Fruit fly (Drosophila melanogaster) whole organism, embryonic: Measurements from ENCODE around the gene CG13603.
A peak's percentile ranks its signal among the peaks of the same experiment; 100 is the strongest.

ENCODE experiments used
- B-H2 ChIP-seq: fragments of 200-800 bp; sonication (Bioruptor generic); optimal IDR thresholded peaks from 2 replicates; lab custom pipeline; 2018; ENCODE audit warnings: missing biosample characterization, mild to moderate bottlenecking, missing genetic modification characterization
- CG10147 ChIP-seq: fragments of 200-800 bp; sonication (Bioruptor generic); optimal IDR thresholded peaks from 2 replicates; lab custom pipeline; 2019; ENCODE audit warnings: missing biosample characterization, mild to moderate bottlenecking, missing genetic modification characterization, moderate library complexity
- CG10267 ChIP-seq: fragments of 200-800 bp; sonication (Bioruptor generic); optimal IDR thresholded peaks from 2 replicates; lab custom pipeline; 2018; ENCODE audit warnings: missing biosample characterization, mild to moderate bottlenecking, missing genetic modification characterization, moderate library complexity
- CG10274 ChIP-seq: fragments of 200-800 bp; sonication (Bioruptor generic); optimal IDR thresholded peaks from 3 replicates; lab custom pipeline; 2017; ENCODE audit warnings: missing biosample characterization, mild to moderate bottlenecking, missing genetic modification characterization
- CG10543 ChIP-seq: fragments of 200-800 bp; sonication (Bioruptor generic); optimal IDR thresholded peaks from 3 replicates; lab custom pipeline; 2017; ENCODE audit warnings: missing biosample characterization, mild to moderate bottlenecking, missing genetic modification characterization, moderate library complexity
- CG11085 ChIP-seq: fragments of 200-800 bp; sonication (Bioruptor generic); IDR thresholded peaks from 2 replicates; pipeline ENCODE4 v1.3.6; 2022; ENCODE audit warnings: missing biosample characterization, missing genetic modification characterization
- CG12236 ChIP-seq: fragments of 200-800 bp; sonication (Bioruptor generic); optimal IDR thresholded peaks from 2 replicates; lab custom pipeline; 2016; ENCODE audit warnings: missing biosample characterization, missing genetic modification characterization
- CG14710 ChIP-seq: fragments of 200-800 bp; sonication (Bioruptor generic); optimal IDR thresholded peaks from 3 replicates; lab custom pipeline; 2019; ENCODE audit warnings: missing biosample characterization, mild to moderate bottlenecking, missing genetic modification characterization, moderate library complexity
- CG15696 ChIP-seq: fragments of 200-800 bp; sonication (Bioruptor generic); optimal IDR thresholded peaks from 2 replicates; lab custom pipeline; 2019; ENCODE audit warnings: missing biosample characterization, mild to moderate bottlenecking, missing genetic modification characterization, moderate library complexity
- CG16815 ChIP-seq: fragments of 200-800 bp; sonication (Bioruptor generic); optimal IDR thresholded peaks from 3 replicates; lab custom pipeline; 2017; ENCODE audit warnings: missing biosample characterization, mild to moderate bottlenecking, missing genetic modification characterization
- CG17385 ChIP-seq: fragments of 200-800 bp; sonication (Bioruptor generic); optimal IDR thresholded peaks from 3 replicates; lab custom pipeline; 2018; ENCODE audit warnings: missing biosample characterization, mild to moderate bottlenecking, missing genetic modification characterization
- CG17802 ChIP-seq: fragments of 200-800 bp; sonication (Bioruptor generic); optimal IDR thresholded peaks from 2 replicates; lab custom pipeline; 2018; ENCODE audit warnings: missing biosample characterization, mild to moderate bottlenecking, missing genetic modification characterization, moderate library complexity
- CG17829 ChIP-seq: fragments of 200-800 bp; optimal IDR thresholded peaks from 2 replicates; lab custom pipeline; 2019; ENCODE audit warnings: missing biosample characterization, mild to moderate bottlenecking, missing genetic modification characterization, moderate library complexity
- CG18011 ChIP-seq: fragments of 200-800 bp; sonication (Bioruptor generic); optimal IDR thresholded peaks from 2 replicates; lab custom pipeline; 2017; ENCODE audit warnings: missing biosample characterization, missing genetic modification characterization, mild to moderate bottlenecking, moderate library complexity, missing genotype
- CG2875 ChIP-seq: fragments of 200-800 bp; sonication (Bioruptor generic); optimal IDR thresholded peaks from 2 replicates; lab custom pipeline; 2017; ENCODE audit warnings: missing biosample characterization, mild to moderate bottlenecking, missing genetic modification characterization, missing genetic modification reagents
- CG32532 ChIP-seq: fragments of 200-800 bp; sonication (Bioruptor generic); IDR thresholded peaks from 2 replicates; pipeline ENCODE4 v1.3.6; 2022; ENCODE audit warnings: missing biosample characterization, missing genetic modification characterization
- CG34224 ChIP-seq: fragments of 200-800 bp; sonication (Bioruptor generic); IDR thresholded peaks from 3 replicates; pipeline ENCODE4 v1.3.6; 2022; ENCODE audit warnings: missing biosample characterization, missing genetic modification characterization; ENCODE audit not compliant: partially characterized antibody
- CG4282 ChIP-seq: fragments of 200-800 bp; sonication (Bioruptor generic); optimal IDR thresholded peaks from 2 replicates; lab custom pipeline; 2016; ENCODE audit warnings: missing biosample characterization, missing genetic modification characterization
- CG4617 ChIP-seq: fragments of 200-800 bp; sonication (Bioruptor generic); optimal IDR thresholded peaks from 3 replicates; lab custom pipeline; 2016; ENCODE audit warnings: missing biosample characterization, missing genetic modification characterization, borderline replicate concordance
- CG6683 ChIP-seq: fragments of 200-800 bp; sonication (Bioruptor generic); optimal IDR thresholded peaks from 2 replicates; lab custom pipeline; 2017; ENCODE audit warnings: missing biosample characterization, mild to moderate bottlenecking, missing genetic modification characterization, missing genetic modification reagents
- CG8359 ChIP-seq: fragments of 200-800 bp; sonication (Bioruptor generic); optimal IDR thresholded peaks from 2 replicates; lab custom pipeline; 2017; ENCODE audit warnings: missing biosample characterization, mild to moderate bottlenecking, missing genetic modification characterization, borderline replicate concordance
- CG9437 ChIP-seq: fragments of 200-800 bp; sonication (Bioruptor generic); optimal IDR thresholded peaks from 2 replicates; lab custom pipeline; 2018; ENCODE audit warnings: missing biosample characterization, mild to moderate bottlenecking, missing genetic modification characterization
- CG9797 ChIP-seq: fragments of 200-800 bp; sonication (Bioruptor generic); optimal IDR thresholded peaks from 3 replicates; lab custom pipeline; 2018; ENCODE audit warnings: missing biosample characterization, mild to moderate bottlenecking, missing genetic modification characterization
- Dbx ChIP-seq: fragments of 200-800 bp; sonication (Bioruptor generic); IDR thresholded peaks from 3 replicates; pipeline ENCODE4 v1.3.6; 2022; ENCODE audit warnings: missing biosample characterization, missing genetic modification characterization
- Doc2 ChIP-seq: fragments of 200-800 bp; sonication (Bioruptor generic); IDR thresholded peaks from 2 replicates; pipeline ENCODE4 v1.3.6; 2022; ENCODE audit warnings: missing biosample characterization, missing genetic modification characterization
- Elba2 ChIP-seq: fragments of 200-800 bp; sonication (Bioruptor generic); optimal IDR thresholded peaks from 3 replicates; lab custom pipeline; 2016; ENCODE audit warnings: missing biosample characterization, missing genetic modification characterization
- Gsc ChIP-seq: fragments of 200-800 bp; sonication (Bioruptor generic); IDR thresholded peaks from 2 replicates; pipeline ENCODE4 v1.3.6; 2022; ENCODE audit warnings: missing biosample characterization, missing genetic modification characterization
- Kr ChIP-seq: fragments of 200-800 bp; sonication (Bioruptor generic); optimal IDR thresholded peaks from 2 replicates; lab custom pipeline; 2017; ENCODE audit warnings: missing biosample characterization, mild to moderate bottlenecking, missing genetic modification characterization
- Med ChIP-seq: fragments of 200-800 bp; sonication (Bioruptor generic); peaks from one replicate; lab custom pipeline; 2016; ENCODE audit warnings: missing biosample characterization, missing genetic modification characterization, mild to moderate bottlenecking, inconsistent platforms, moderate library complexity
- NC2α ChIP-seq: fragments of 200-800 bp; sonication (Bioruptor generic); optimal IDR thresholded peaks from 2 replicates; lab custom pipeline; 2016; ENCODE audit warnings: missing biosample characterization, missing genetic modification characterization
- Sox100B ChIP-seq: fragments of 200-800 bp; sonication (Bioruptor generic); optimal IDR thresholded peaks from 3 replicates; lab custom pipeline; 2018; ENCODE audit warnings: missing biosample characterization, mild to moderate bottlenecking, missing genetic modification characterization
- Sry-δ ChIP-seq: fragments of 200-800 bp; sonication (Bioruptor generic); optimal IDR thresholded peaks from 2 replicates; lab custom pipeline; 2016; ENCODE audit warnings: missing biosample characterization, missing genetic modification characterization
- ara ChIP-seq: fragments of 200-800 bp; sonication (Bioruptor generic); IDR thresholded peaks from 2 replicates; pipeline ENCODE4 v1.3.6; 2022; ENCODE audit warnings: missing biosample characterization, missing genetic modification characterization
- bcd ChIP-seq: fragments of 200-800 bp; sonication (Bioruptor generic); optimal IDR thresholded peaks from 2 replicates; lab custom pipeline; 2017; ENCODE audit warnings: missing biosample characterization, mild to moderate bottlenecking, missing genetic modification characterization
- bigmax ChIP-seq: fragments of 200-800 bp; sonication (Bioruptor generic); optimal IDR thresholded peaks from 2 replicates; lab custom pipeline; 2018; ENCODE audit warnings: missing biosample characterization, mild to moderate bottlenecking, missing genetic modification characterization
- bsh ChIP-seq, 2 experiments: fragments of 200-800 bp; sonication (Bioruptor generic); optimal IDR thresholded peaks; 2 replicates each; lab custom pipeline; 2017 to 2018; ENCODE audit warnings: mild to moderate bottlenecking in 2 of 2, missing biosample characterization in 2 of 2, missing genetic modification characterization in 2 of 2, moderate library complexity in 1 of 2
- cato ChIP-seq: fragments of 200-800 bp; sonication (Bioruptor generic); optimal IDR thresholded peaks from 2 replicates; lab custom pipeline; 2016; ENCODE audit warnings: missing biosample characterization, missing genetic modification characterization, borderline replicate concordance
- chm ChIP-seq: fragments of 200-800 bp; sonication (Bioruptor generic); IDR thresholded peaks from 2 replicates; pipeline ENCODE4 v1.3.6; 2022; ENCODE audit warnings: missing biosample characterization, missing genetic modification characterization
- ewg ChIP-seq: fragments of 200-800 bp; sonication (Bioruptor generic); optimal IDR thresholded peaks from 3 replicates; lab custom pipeline; 2017; ENCODE audit warnings: mild to moderate bottlenecking, missing biosample characterization, missing genetic modification reagents, missing genetic modification characterization
- grau ChIP-seq: fragments of 200-800 bp; optimal IDR thresholded peaks from 3 replicates; lab custom pipeline; 2019; ENCODE audit warnings: missing biosample characterization, mild to moderate bottlenecking, missing genetic modification characterization, moderate library complexity
- maf-S ChIP-seq: fragments of 200-800 bp; sonication (Bioruptor generic); optimal IDR thresholded peaks from 2 replicates; lab custom pipeline; 2016; ENCODE audit warnings: missing biosample characterization, missing genetic modification characterization
- pho ChIP-seq: fragments of 200-800 bp; sonication (Bioruptor generic); optimal IDR thresholded peaks from 2 replicates; lab custom pipeline; 2016; ENCODE audit warnings: missing biosample characterization, missing genetic modification characterization
- pita ChIP-seq: fragments of 200-800 bp; sonication (Bioruptor generic); optimal IDR thresholded peaks from 2 replicates; lab custom pipeline; 2017; ENCODE audit warnings: missing biosample characterization, mild to moderate bottlenecking, missing genetic modification characterization
- ranshi ChIP-seq: fragments of 200-800 bp; sonication (Bioruptor generic); IDR thresholded peaks from 2 replicates; pipeline ENCODE4 v1.3.6; 2022; ENCODE audit warnings: missing biosample characterization, missing genetic modification characterization
- row ChIP-seq: fragments of 200-800 bp; sonication (Bioruptor generic); IDR thresholded peaks from 3 replicates; pipeline ENCODE4 v1.3.6; 2022; ENCODE audit warnings: missing biosample characterization, missing genetic modification characterization
- shn ChIP-seq: fragments of 200-800 bp; sonication (Bioruptor generic); optimal IDR thresholded peaks from 3 replicates; lab custom pipeline; 2016; ENCODE audit warnings: missing biosample characterization, missing genetic modification characterization
- stwl ChIP-seq: fragments of 200-800 bp; sonication (Bioruptor generic); optimal IDR thresholded peaks from 3 replicates; lab custom pipeline; 2018; ENCODE audit warnings: missing biosample characterization, mild to moderate bottlenecking, missing genetic modification characterization, moderate library complexity
- ttk ChIP-seq: fragments of 200-800 bp; sonication (Bioruptor generic); IDR thresholded peaks from 2 replicates; pipeline ENCODE4 v2.1.2; 2022; ENCODE audit warnings: missing biosample characterization, missing genetic modification characterization
- twi ChIP-seq: fragments of 200-800 bp; optimal IDR thresholded peaks from 2 replicates; lab custom pipeline; 2019; ENCODE audit warnings: missing biosample characterization, mild to moderate bottlenecking, missing genetic modification characterization, moderate library complexity
- wdn ChIP-seq: fragments of 200-800 bp; sonication (Bioruptor generic); IDR thresholded peaks from 2 replicates; pipeline ENCODE4 v1.3.6; 2022; ENCODE audit warnings: missing biosample characterization, missing genetic modification characterization
- yki ChIP-seq: fragments of >200 bp; optimal IDR thresholded peaks from 3 replicates; lab custom pipeline; 2018

The CG13603 gene

DNA sequence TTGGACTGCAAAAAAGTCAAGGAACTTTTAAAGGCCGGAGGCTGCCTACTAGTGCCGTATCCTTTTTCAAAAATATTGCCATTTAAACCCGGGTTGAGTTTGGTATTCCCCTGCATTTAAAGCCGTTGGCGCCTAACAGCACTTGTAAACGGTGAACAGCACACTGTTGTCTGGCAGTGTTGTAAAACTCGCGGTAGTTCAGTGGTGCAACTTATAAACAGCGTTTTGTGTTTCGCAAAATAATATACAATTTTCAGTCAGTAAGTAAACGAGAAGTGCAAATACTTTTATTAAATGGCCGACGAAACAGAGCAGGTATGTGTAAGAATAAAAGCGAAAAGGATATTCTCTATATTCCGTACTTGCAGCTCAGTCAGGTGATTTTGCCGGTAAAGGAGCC, 9.9 kb upstream of the CG13603 start, which contains the start of gene LSm3 (continued):
- TF ChIP-seq CG6683 (GFP tag; lab: Kevin White, UChicago) (no peak), CG8359 (GFP tag; lab: Kevin White, UChicago) (no peak), CG4617 (GFP tag; lab: Kevin White, UChicago) (peak; percentile 32), bcd (no peak), Doc2 (GFP tag; lab: Robert Waterston, UW) (no peak), CG12236 (GFP tag; lab: Kevin White, UChicago) (no peak), CG9437 (GFP tag; lab: Kevin White, UChicago) (no peak), row (GFP tag; lab: Robert Waterston, UW) (peak; percentile 5; the same call in 1 of the 3 replicates), CG2875 (GFP tag; lab: Kevin White, UChicago) (no peak), B-H2 (GFP tag; lab: Kevin White, UChicago) (no peak), CG4282 (no peak), wdn (GFP tag; lab: Robert Waterston, UW) (no peak), Sry-δ (GFP tag; lab: Kevin White, UChicago) (peak; percentile 17), CG18011 (GFP tag; lab: Kevin White, UChicago) (no peak), bsh (GFP tag; optimal IDR thresholded peaks at IDR 0.05; lab: Kevin White, UChicago) (no peak), cato (GFP tag; lab: Kevin White, UChicago) (no peak), yki (lab: Kevin White, UChicago) (no peak), chm (GFP tag; lab: Robert Waterston, UW) (0 out of 2 replicates have a peak, but pooled peaks have one; percentile 7), twi (no peak), CG16815 (no peak), CG11085 (GFP tag; lab: Robert Waterston, UW) (no peak), grau (tag; lab: Kevin White, UChicago) (no peak), CG10147 (GFP tag; lab: Kevin White, UChicago) (no peak), pho (no peak), ewg (GFP tag; lab: Kevin White, UChicago) (no peak), CG10274 (GFP tag; lab: Kevin White, UChicago) (no peak), CG32532 (no peak), CG9797 (GFP tag; lab: Kevin White, UChicago) (peak; percentile 19), CG14710 (tag; lab: Kevin White, UChicago) (no peak), Gsc (GFP tag; lab: Robert Waterston, UW) (no peak), CG10267 (tag; lab: Kevin White, UChicago) (peak; percentile 85), CG17802 (tag; lab: Kevin White, UChicago) (no peak), CG15696 (tag; lab: Kevin White, UChicago) (no peak), Elba2 (no peak), ara (no peak), Med (peak; percentile 73), pita (GFP tag; lab: Kevin White, UChicago) (no peak), NC2α (no peak), Kr (GFP tag; lab: Kevin White, UChicago) (no peak), maf-S (GFP tag; lab: Kevin White, UChicago) (no peak), ranshi (no peak), CG17385 (no peak), bigmax (GFP tag; lab: Kevin White, UChicago) (no peak), shn (GFP tag; lab: Kevin White, UChicago) (no peak), CG17829 (tag; lab: Kevin White, UChicago) (no peak), Sox100B (GFP tag; lab: Kevin White, UChicago) (no peak), ttk (no peak), CG34224 (GFP tag; lab: Robert Waterston, UW) (0 out of 3 replicates have a peak, but pooled peaks have one; percentile 24), stwl (tag; lab: Kevin White, UChicago) (peak; percentile 47), CG10543 (GFP tag; lab: Kevin White, UChicago) (no peak), Dbx (GFP tag; lab: Robert Waterston, UW) (no peak)
